Fruit fly (Drosophila melanogaster) S2 (cell line): ENCODE data around the gene ND-B14.5A.

ENCODE experiments used
- CG8478 ChIP-seq: fragments of >200 bp; optimal IDR thresholded peaks from 2 replicates; lab custom pipeline; 2018
- CTCF ChIP-seq, 2 experiments: fragments of >200 bp; optimal IDR thresholded peaks; 2 replicates each; lab custom pipeline; 2018

DNA sequence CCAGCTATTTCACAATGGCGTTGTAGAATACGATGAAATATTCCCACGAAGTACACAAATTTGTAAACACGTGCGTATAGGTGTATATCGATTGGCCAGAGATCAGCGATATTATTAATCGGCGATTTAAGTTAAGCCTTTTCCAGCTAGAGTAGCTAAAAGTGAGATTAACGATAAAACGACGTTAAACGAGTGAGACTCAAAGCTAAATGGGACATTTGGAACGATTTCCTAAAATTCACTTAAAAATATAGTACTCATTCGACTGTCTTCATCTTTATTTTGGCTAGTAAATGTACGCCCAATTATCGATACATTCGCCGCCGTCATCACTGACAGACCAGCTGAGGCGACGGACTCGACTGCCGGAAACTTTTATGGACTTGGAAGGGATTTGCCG lies 12.2 kb downstream of the ND-B14.5A start, which contains the start of the genes Nmd3 and CG17776:
- TF ChIP-seq CTCF (optimal IDR thresholded peaks at IDR 0.05; lab: Kevin White, UChicago) (no peak), CG8478 (lab: Kevin White, UChicago) (no peak)
